Worm (Caenorhabditis elegans): ENCODE data around the gene str-250.
A peak's percentile ranks its signal among the peaks of the same experiment; 100 is the strongest.

str-250 gene

ce11 chrV:13907557-13908104, 10.8 kb upstream of the str-250 start (continued):
- no peak for TF ChIP-seq unc-39 (tag; optimal IDR thresholded peaks at IDR 0.05)

- TF ChIP-seq lsy-2 (tag; optimal IDR thresholded peaks at IDR 0.05) (peak in 1 of 2 experiments; percentile 38), C34F6.9 (tag; optimal IDR thresholded peaks at IDR 0.05) (no peak), mbf-1 (tag; optimal IDR thresholded peaks at IDR 0.05) (no peak), ztf-4 (tag; optimal IDR thresholded peaks at IDR 0.05) (peak; percentile 66), zag-1 (tag; optimal IDR thresholded peaks at IDR 0.05) (no peak), gmeb-1 (tag; optimal IDR thresholded peaks at IDR 0.05) (no peak), ama-1 (optimal IDR thresholded peaks at IDR 0.05) (peak; percentile 92), sma-9 (GFP tag; optimal IDR thresholded peaks at IDR 0.05) (peak; percentile 8), sma-9 (tag; optimal IDR thresholded peaks at IDR 0.05) (no peak), Y55F3AM.14 (GFP tag; optimal IDR thresholded peaks at IDR 0.05) (peak; percentile 29), lin-11 (tag; optimal IDR thresholded peaks at IDR 0.05) (no peak)
Observed at ce11 chrV:13908120-13908915, 10.1 kb upstream of the str-250 start.

- TF ChIP-seq sma-3 (GFP tag; optimal IDR thresholded peaks at IDR 0.05) (no peak), mab-5 (tag; optimal IDR thresholded peaks at IDR 0.05) (no peak), ama-1 (optimal IDR thresholded peaks at IDR 0.05) (no peak), C34F6.9 (tag; optimal IDR thresholded peaks at IDR 0.05) (no peak), nhr-11 (tag; optimal IDR thresholded peaks at IDR 0.05) (no peak), dmd-4 (tag; optimal IDR thresholded peaks at IDR 0.05) (no peak), lin-13 (GFP tag; optimal IDR thresholded peaks at IDR 0.05) (no peak), peb-1 (tag; optimal IDR thresholded peaks at IDR 0.05) (no peak), fos-1 (tag; optimal IDR thresholded peaks at IDR 0.05) (no peak), snpc-4 (tag; optimal IDR thresholded peaks at IDR 0.05) (no peak), aly-2 (tag; optimal IDR thresholded peaks at IDR 0.05) (no peak), zag-1 (tag; optimal IDR thresholded peaks at IDR 0.05) (no peak), egl-27 (tag; optimal IDR thresholded peaks at IDR 0.05) (no peak), unc-55 (GFP tag; optimal IDR thresholded peaks at IDR 0.05) (no peak), sem-4 (tag; optimal IDR thresholded peaks at IDR 0.05) (no peak)
Observed at ce11 chrV:13908916-13909176, 9.6 kb upstream of the str-250 start, which contains the start of gene C06B3.6. Gene C06B3.6 (minus strand): TSS chrV:13908967.

- peak; percentile 88 for TF ChIP-seq sma-3 (GFP tag; optimal IDR thresholded peaks at IDR 0.05)
- TF ChIP-seq blmp-1 (tag; optimal IDR thresholded peaks at IDR 0.05; ENCODE audit: insufficient read depth), result peak; percentile 55
- no peak for TF ChIP-seq nhr-77 (tag; optimal IDR thresholded peaks at IDR 0.05)
- peak; percentile 91 for TF ChIP-seq C34F6.9 (tag; optimal IDR thresholded peaks at IDR 0.05)
- TF ChIP-seq R02D3.7 (tag; optimal IDR thresholded peaks at IDR 0.05), result no peak
- TF ChIP-seq nhr-129 (tag; optimal IDR thresholded peaks at IDR 0.05), result peak; percentile 99
- no peak for TF ChIP-seq ceh-16 (tag; optimal IDR thresholded peaks at IDR 0.05)
- TF ChIP-seq nhr-21 (tag; optimal IDR thresholded peaks at IDR 0.05), result peak; percentile 93
- TF ChIP-seq aly-2 (tag; optimal IDR thresholded peaks at IDR 0.05), result no peak
- TF ChIP-seq gmeb-1 (tag; optimal IDR thresholded peaks at IDR 0.05), result peak; percentile 61
- no peak for TF ChIP-seq lin-11 (tag; optimal IDR thresholded peaks at IDR 0.05)
- TF ChIP-seq peb-1 (tag; optimal IDR thresholded peaks at IDR 0.05), result no peak
- peak; percentile 45 for TF ChIP-seq egl-27 (tag; optimal IDR thresholded peaks at IDR 0.05)
- TF ChIP-seq nhr-23 (tag; optimal IDR thresholded peaks at IDR 0.05), result no peak
- TF ChIP-seq ama-1 (optimal IDR thresholded peaks at IDR 0.05), result peak; percentile 75
- no peak for TF ChIP-seq Y55F3AM.14 (GFP tag; optimal IDR thresholded peaks at IDR 0.05)
- TF ChIP-seq F13H6.1 (tag; optimal IDR thresholded peaks at IDR 0.05), result peak; percentile 65
- peak; percentile 95 for TF ChIP-seq crh-2 (tag; optimal IDR thresholded peaks at IDR 0.05)
- TF ChIP-seq unc-39 (tag; optimal IDR thresholded peaks at IDR 0.05), result no peak
- no peak for TF ChIP-seq ZK546.5 (tag; optimal IDR thresholded peaks at IDR 0.05)
- peak; percentile 73 for TF ChIP-seq unc-55 (GFP tag; optimal IDR thresholded peaks at IDR 0.05)
- TF ChIP-seq sma-9 (GFP tag; optimal IDR thresholded peaks at IDR 0.05), result peak; percentile 96
- no peak for TF ChIP-seq sma-9 (tag; optimal IDR thresholded peaks at IDR 0.05)
- TF ChIP-seq unc-62 (GFP tag; optimal IDR thresholded peaks at IDR 0.05), result no peak
- TF ChIP-seq skn-1 (tag; optimal IDR thresholded peaks at IDR 0.05), result peak; percentile 21
- TF ChIP-seq alr-1 (tag; optimal IDR thresholded peaks at IDR 0.05), result no peak
- TF ChIP-seq zag-1 (tag; optimal IDR thresholded peaks at IDR 0.05), result no peak
- TF ChIP-seq mab-5 (tag; optimal IDR thresholded peaks at IDR 0.05), result peak; percentile 24
- no peak for TF ChIP-seq nhr-10 (tag; optimal IDR thresholded peaks at IDR 0.05)
- peak; percentile 15 to 89 for TF ChIP-seq lsy-2 (tag; optimal IDR thresholded peaks at IDR 0.05)
- peak; percentile 46 for TF ChIP-seq snpc-4 (tag; optimal IDR thresholded peaks at IDR 0.05)
- no peak for TF ChIP-seq ztf-1 (GFP tag; conservative IDR thresholded peaks at IDR 0.05)
- TF ChIP-seq ztf-11 (tag; optimal IDR thresholded peaks at IDR 0.05), result no peak
- no peak for TF ChIP-seq ceh-82 (tag; optimal IDR thresholded peaks at IDR 0.05)
- TF ChIP-seq mdl-1 (tag; optimal IDR thresholded peaks at IDR 0.05), result peak in 1 of 2 experiments; percentile 74
- TF ChIP-seq fos-1 (tag; optimal IDR thresholded peaks at IDR 0.05), result peak; percentile 77
- TF ChIP-seq elt-1 (tag; optimal IDR thresholded peaks at IDR 0.05), result no peak
- TF ChIP-seq dmd-4 (tag; optimal IDR thresholded peaks at IDR 0.05), result no peak
- TF ChIP-seq mbf-1 (tag; optimal IDR thresholded peaks at IDR 0.05), result no peak
- peak; percentile 47 for TF ChIP-seq lin-13 (GFP tag; optimal IDR thresholded peaks at IDR 0.05)
- peak; percentile 85 for TF ChIP-seq sem-4 (tag; optimal IDR thresholded peaks at IDR 0.05)
- no peak for TF ChIP-seq nhr-11 (tag; optimal IDR thresholded peaks at IDR 0.05)
Observed at ce11 chrV:13909400-13909799, 9.0 kb upstream of the str-250 start, which contains the start of gene C06B3.7. Gene C06B3.7 (plus strand): TSS chrV:13909686.

Measured in whole organism, L2 larva.